Fruit fly (Drosophila melanogaster): ENCODE data around the gene Prosbeta3.

- TF ChIP-seq CTCF (optimal IDR thresholded peaks at IDR 0.05), result no peak
- no peak for TF ChIP-seq CG8478 (optimal IDR thresholded peaks at IDR 0.05)
Measured at dm6 chr3R:8980776-8981165, 25.3 kb downstream of the Prosbeta3 start, which contains the start of gene CAHbeta.

Measured in S2 (cell line).